4 worm cellular contexts compared by ENCODE assay signal in the genomic region with DNA sequence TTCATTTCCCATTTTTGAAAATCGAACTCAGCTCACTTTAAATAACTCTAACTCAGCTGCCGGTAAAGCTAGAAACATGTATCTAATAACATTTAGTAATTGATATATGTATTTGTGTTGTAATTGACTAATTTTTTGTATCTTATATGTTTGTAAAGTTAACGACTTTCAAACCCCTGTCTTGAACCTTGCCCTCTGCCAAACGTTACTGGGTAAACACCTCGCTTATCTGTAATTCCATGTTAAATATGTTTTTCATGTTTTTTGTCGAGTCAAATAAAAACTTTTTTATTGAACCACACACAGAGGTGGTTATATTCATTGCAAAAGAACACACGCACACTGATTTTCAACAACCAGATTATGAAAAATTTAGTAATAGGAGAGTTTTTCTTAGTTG.
TF ChIP-seq lines count a peak whose summit lies in the region.

No protein-coding gene starts in this region.

TF ChIP-seq in whole organism, L1 larva, 84 proteins besides CTCF, POLR2A, EP300 and RAD21:
- TF ChIP-seq nhr-47 (tag; optimal IDR thresholded peaks at IDR 0.05; lab: Kevin White, UChicago) = peak; percentile 2
- no peak for TF ChIP-seq lir-3 (tag; optimal IDR thresholded peaks at IDR 0.05; lab: Kevin White, UChicago; ENCODE audit: poor library complexity)
- no peak for TF ChIP-seq fkh-10 (GFP tag; optimal IDR thresholded peaks at IDR 0.05; lab: Kevin White, UChicago)
- TF ChIP-seq mep-1 (tag; optimal IDR thresholded peaks at IDR 0.05; lab: Kevin White, UChicago) = peak; percentile 11
- no peak for TF ChIP-seq vab-15 (tag; optimal IDR thresholded peaks at IDR 0.05; lab: Kevin White, UChicago)
- TF ChIP-seq elt-2 (tag; optimal IDR thresholded peaks at IDR 0.05; lab: Kevin White, UChicago) = no peak
- no peak for TF ChIP-seq xbp-1 (tag; optimal IDR thresholded peaks at IDR 0.05; lab: Kevin White, UChicago)
- no peak for TF ChIP-seq pag-3 (tag; optimal IDR thresholded peaks at IDR 0.05; lab: Kevin White, UChicago; ENCODE audit: borderline replicate concordance, insufficient read depth)
- TF ChIP-seq snpc-4 (tag; optimal IDR thresholded peaks at IDR 0.05; lab: Kevin White, UChicago) = no peak
- TF ChIP-seq unc-30 (tag; optimal IDR thresholded peaks at IDR 0.05; lab: Kevin White, UChicago) = no peak
- no peak for TF ChIP-seq sox-4 (tag; optimal IDR thresholded peaks at IDR 0.05; lab: Kevin White, UChicago)
- TF ChIP-seq nhr-76 (tag; optimal IDR thresholded peaks at IDR 0.05; lab: Kevin White, UChicago) = no peak
- TF ChIP-seq nhr-85 (tag; lab: Kevin White, UChicago) = peak; percentile 76
- TF ChIP-seq aly-2 (tag; optimal IDR thresholded peaks at IDR 0.05; lab: Kevin White, UChicago) = no peak
- TF ChIP-seq aha-1 (tag; optimal IDR thresholded peaks at IDR 0.05; lab: Kevin White, UChicago) = no peak

TF ChIP-seq in whole organism, L2 larva, 48 proteins besides CTCF, POLR2A, EP300 and RAD21:
- no peak for TF ChIP-seq nhr-129 (tag; optimal IDR thresholded peaks at IDR 0.05; lab: Kevin White, UChicago)
- peak; percentile 42 for TF ChIP-seq lin-39 (tag; optimal IDR thresholded peaks at IDR 0.05; lab: Kevin White, UChicago)
- TF ChIP-seq crh-2 (tag; optimal IDR thresholded peaks at IDR 0.05; lab: Kevin White, UChicago) = peak; percentile 5
- no peak for TF ChIP-seq lin-11 (tag; optimal IDR thresholded peaks at IDR 0.05; lab: Kevin White, UChicago)
- TF ChIP-seq sma-3 (GFP tag; optimal IDR thresholded peaks at IDR 0.05; lab: Kevin White, UChicago) = no peak
- no peak for TF ChIP-seq unc-55 (GFP tag; optimal IDR thresholded peaks at IDR 0.05; lab: Kevin White, UChicago)

TF ChIP-seq in whole organism, L3 larva, 47 proteins besides CTCF, POLR2A, EP300 and RAD21:
- TF ChIP-seq nhr-67 (tag; optimal IDR thresholded peaks at IDR 0.05; lab: Kevin White, UChicago) (no peak), pha-4 (tag; optimal IDR thresholded peaks at IDR 0.05; lab: Kevin White, UChicago) (peak; percentile 48), zag-1 (tag; optimal IDR thresholded peaks at IDR 0.05; lab: Kevin White, UChicago) (no peak), lsy-12 (tag; optimal IDR thresholded peaks at IDR 0.05; lab: Kevin White, UChicago) (peak; percentile 3), nhr-237 (tag; optimal IDR thresholded peaks at IDR 0.05; lab: Kevin White, UChicago) (no peak)

TF ChIP-seq in whole organism, L4 larva, 104 proteins besides CTCF, POLR2A, EP300 and RAD21:
- peak; percentile 22 for TF ChIP-seq nhr-25 (tag; optimal IDR thresholded peaks at IDR 0.05; lab: Kevin White, UChicago; ENCODE audit: borderline replicate concordance, insufficient read depth)
- TF ChIP-seq R02D3.7 (tag; optimal IDR thresholded peaks at IDR 0.05; lab: Kevin White, UChicago) = no peak
- no peak for TF ChIP-seq daf-16 (GFP tag; optimal IDR thresholded peaks at IDR 0.05; lab: Kevin White, UChicago)
- peak; percentile 92 for TF ChIP-seq daf-16 (tag; optimal IDR thresholded peaks at IDR 0.05; lab: Kevin White, UChicago)
- peak; percentile 19 for TF ChIP-seq dve-1 (tag; optimal IDR thresholded peaks at IDR 0.05; lab: Kevin White, UChicago; ENCODE audit: insufficient read depth)
- peak; percentile 68 for TF ChIP-seq aha-1 (tag; lab: Kevin White, UChicago)
- peak; percentile 12 for TF ChIP-seq hlh-11 (tag; optimal IDR thresholded peaks at IDR 0.05; lab: Kevin White, UChicago)
- peak; percentile 4 for TF ChIP-seq nhr-77 (tag; optimal IDR thresholded peaks at IDR 0.05; lab: Kevin White, UChicago)
- peak in 1 of 2 experiments; percentile 35 for TF ChIP-seq lsy-2 (tag; optimal IDR thresholded peaks at IDR 0.05; lab: Kevin White, UChicago)
- TF ChIP-seq ceh-62 (tag; optimal IDR thresholded peaks at IDR 0.05; lab: Kevin White, UChicago) = no peak

Comparison
In these comparisons a context has a peak if more than half of its experiments do, and no peak if none do; other contexts are left out.
1. Of the 29 proteins assayed by ChIP-seq in both whole organism, L4 larva and whole organism, L1 larva: peak only in whole organism, L4 larva: aha-1 and nhr-77; only in whole organism, L1 larva: mep-1; in both: none; in neither: 25; mixed calls (peak in some experiments, not most) for 1.